Worm (Caenorhabditis elegans) whole organism, mixed stage, embryonic: ENCODE measurements around the gene cyp-13A10.

Source experiments
- M03D4.4 ChIP-seq: sonication (generic microtip); optimal IDR thresholded peaks from 2 replicates; lab custom pipeline; 2017; ENCODE audit warnings: mild to moderate bottlenecking, missing genetic modification characterization, missing compliant biosample characterization
- bed-3 ChIP-seq: fragments of 200-800 bp; sonication (Bioruptor generic); optimal IDR thresholded peaks from 3 replicates; lab custom pipeline; 2018; ENCODE audit warnings: mild to moderate bottlenecking, missing genetic modification characterization, moderate library complexity, missing compliant biosample characterization
- blmp-1 ChIP-seq: fragments of 150-350 bp; optimal IDR thresholded peaks from 2 replicates; lab custom pipeline; 2014; ENCODE audit warnings: missing biosample characterization, missing genetic modification characterization
- ceh-39 ChIP-seq: fragments of 150-350 bp; optimal IDR thresholded peaks from 2 replicates; lab custom pipeline; 2014; ENCODE audit warnings: missing biosample characterization, missing genetic modification characterization
- ceh-43 ChIP-seq: fragments of 200-800 bp; sonication (Bioruptor generic); optimal IDR thresholded peaks from 2 replicates; lab custom pipeline; 2018; ENCODE audit warnings: mild to moderate bottlenecking, missing genetic modification characterization, moderate library complexity, missing compliant biosample characterization
- ceh-83 ChIP-seq: fragments of 200-800 bp; sonication (Bioruptor generic); optimal IDR thresholded peaks from 2 replicates; lab custom pipeline; 2018; ENCODE audit warnings: mild to moderate bottlenecking, missing genetic modification characterization, missing compliant biosample characterization
- ces-1 ChIP-seq: fragments of 150-350 bp; optimal IDR thresholded peaks from 2 replicates; lab custom pipeline; 2014; ENCODE audit warnings: missing biosample characterization, missing genetic modification reagents, missing genetic modification characterization
- cnd-1 ChIP-seq: fragments of 200-800 bp; sonication (Bioruptor generic); optimal IDR thresholded peaks from 2 replicates; lab custom pipeline; 2018; ENCODE audit warnings: mild to moderate bottlenecking, missing genetic modification characterization, missing compliant biosample characterization
- drap-1 ChIP-seq: fragments of 200-800 bp; sonication (Bioruptor generic); optimal IDR thresholded peaks from 3 replicates; lab custom pipeline; 2018; ENCODE audit warnings: mild to moderate bottlenecking, missing genetic modification characterization, missing compliant biosample characterization
- elt-1 ChIP-seq: sonication (generic microtip); optimal IDR thresholded peaks from 2 replicates; lab custom pipeline; 2017; ENCODE audit warnings: missing genetic modification characterization, mild to moderate bottlenecking, missing compliant biosample characterization, antibody characterized with exemption, moderate library complexity, borderline replicate concordance; ENCODE audit not compliant: insufficient read depth
- elt-3 ChIP-seq: fragments of 150-350 bp; optimal IDR thresholded peaks from 2 replicates; lab custom pipeline; 2014; ENCODE audit warnings: missing biosample characterization, missing genetic modification characterization
- ham-2 ChIP-seq: fragments of 200-800 bp; sonication (Bioruptor generic); optimal IDR thresholded peaks from 2 replicates; lab custom pipeline; 2018; ENCODE audit warnings: mild to moderate bottlenecking, missing genetic modification characterization, missing compliant biosample characterization
- hlh-1 ChIP-seq: fragments of 150-350 bp; optimal IDR thresholded peaks from 2 replicates; lab custom pipeline; 2014; ENCODE audit warnings: missing biosample characterization, missing genetic modification reagents, missing genetic modification characterization
- lin-13 ChIP-seq: fragments of 150-350 bp; optimal IDR thresholded peaks from 2 replicates; lab custom pipeline; 2014; ENCODE audit warnings: missing biosample characterization, missing genetic modification characterization
- lsy-2 ChIP-seq: fragments of 150-350 bp; optimal IDR thresholded peaks from 2 replicates; lab custom pipeline; 2014; ENCODE audit warnings: missing biosample characterization, missing genetic modification characterization
- mep-1 ChIP-seq: fragments of 150-350 bp; optimal IDR thresholded peaks from 2 replicates; lab custom pipeline; 2017; ENCODE audit warnings: missing biosample characterization, missing genetic modification reagents, missing genetic modification characterization, inconsistent platforms
- mls-2 ChIP-seq: sonication (generic microtip); optimal IDR thresholded peaks from 2 replicates; lab custom pipeline; 2016; ENCODE audit warnings: mild to moderate bottlenecking, missing genetic modification characterization, moderate library complexity, missing compliant biosample characterization
- nhr-12 ChIP-seq: fragments of 150-350 bp; optimal IDR thresholded peaks from 2 replicates; lab custom pipeline; 2014; ENCODE audit warnings: missing biosample characterization, missing genetic modification characterization
- nhr-2 ChIP-seq: fragments of 150-350 bp; optimal IDR thresholded peaks from 2 replicates; lab custom pipeline; 2014; ENCODE audit warnings: missing biosample characterization, missing genetic modification characterization
- nhr-28 ChIP-seq: fragments of 150-350 bp; optimal IDR thresholded peaks from 2 replicates; lab custom pipeline; 2014; ENCODE audit warnings: missing biosample characterization, missing genetic modification characterization
- pha-4 ChIP-seq: fragments of 150-350 bp; optimal IDR thresholded peaks from 2 replicates; lab custom pipeline; 2018; ENCODE audit warnings: missing biosample characterization, missing genetic modification reagents, missing genetic modification characterization
- sem-2 ChIP-seq: fragments of 200-800 bp; sonication (Bioruptor generic); optimal IDR thresholded peaks from 2 replicates; lab custom pipeline; 2018; ENCODE audit warnings: mild to moderate bottlenecking, missing genetic modification characterization, missing compliant biosample characterization
- snpc-4 ChIP-seq: fragments of 150-350 bp; optimal IDR thresholded peaks from 2 replicates; lab custom pipeline; 2014; ENCODE audit warnings: missing biosample characterization, missing genetic modification characterization
- sptf-1 ChIP-seq: sonication (generic microtip); optimal IDR thresholded peaks from 2 replicates; lab custom pipeline; 2017; ENCODE audit warnings: mild to moderate bottlenecking, missing genetic modification characterization, moderate library complexity, missing compliant biosample characterization
- tbx-8 ChIP-seq: fragments of 200-800 bp; sonication (Bioruptor generic); optimal IDR thresholded peaks from 2 replicates; lab custom pipeline; 2018; ENCODE audit warnings: mild to moderate bottlenecking, missing genetic modification characterization, moderate library complexity, missing compliant biosample characterization
- unc-120 ChIP-seq: sonication (generic microtip); optimal IDR thresholded peaks from 2 replicates; lab custom pipeline; 2017; ENCODE audit warnings: missing genetic modification characterization, missing compliant biosample characterization; ENCODE audit not compliant: poor library complexity, severe bottlenecking
- unc-62 ChIP-seq: fragments of 150-350 bp; optimal IDR thresholded peaks from 2 replicates; lab custom pipeline; 2014; ENCODE audit warnings: missing biosample characterization, missing genetic modification reagents, missing genetic modification characterization
- zip-8 ChIP-seq: fragments of 150-350 bp; optimal IDR thresholded peaks from 2 replicates; lab custom pipeline; 2014; ENCODE audit warnings: missing biosample characterization, missing genetic modification characterization

The cyp-13A10 gene

ce11 chrII:9644940-9645634 lies 17.6 kb downstream of the cyp-13A10 start:
- no peak for TF ChIP-seq ceh-43 (GFP tag; lab: Kevin White, UChicago)
- TF ChIP-seq ceh-83 (GFP tag; lab: Kevin White, UChicago): no peak
- no peak for TF ChIP-seq nhr-2
- TF ChIP-seq mep-1 (tag; lab: Kevin White, UChicago): no peak
- TF ChIP-seq mls-2: no peak
- TF ChIP-seq pha-4: no peak
- TF ChIP-seq hlh-1 (tag; lab: Kevin White, UChicago): no peak
- TF ChIP-seq unc-62 (GFP tag; lab: Kevin White, UChicago): peak; percentile 87
- TF ChIP-seq zip-8 (tag; lab: Kevin White, UChicago): no peak
- TF ChIP-seq blmp-1 (tag; lab: Kevin White, UChicago): no peak
- peak; percentile 95 for TF ChIP-seq elt-1 (tag; lab: Kevin White, UChicago)
- TF ChIP-seq snpc-4 (tag; lab: Kevin White, UChicago): no peak
- TF ChIP-seq sem-2 (GFP tag; lab: Kevin White, UChicago): no peak
- no peak for TF ChIP-seq tbx-8 (GFP tag; lab: Kevin White, UChicago)
- TF ChIP-seq ham-2 (GFP tag; lab: Kevin White, UChicago): peak; percentile 87

- TF ChIP-seq mep-1 (tag; lab: Kevin White, UChicago) (no peak), nhr-2 (peak; percentile 94), ceh-83 (GFP tag; lab: Kevin White, UChicago) (no peak)
Observed at ce11 chrII:9644438-9644837, 18.2 kb downstream of the cyp-13A10 start, which contains the start of gene fzr-1. Gene fzr-1, minus strand, starts transcription at chrII:9644466.

ce11 chrII:9636300-9636699 lies 26.4 kb downstream of the cyp-13A10 start, which contains the start of gene ZK1307.7:
Gene ZK1307.7, plus strand, starts transcription at chrII:9636600.
- TF ChIP-seq cnd-1 (tag; lab: Kevin White, UChicago): no peak
- no peak for TF ChIP-seq nhr-12 (tag; lab: Kevin White, UChicago)
- TF ChIP-seq drap-1 (GFP tag; lab: Kevin White, UChicago): no peak
- no peak for TF ChIP-seq unc-62 (GFP tag; lab: Kevin White, UChicago)
- no peak for TF ChIP-seq zip-8 (tag; lab: Kevin White, UChicago)
- TF ChIP-seq M03D4.4: no peak
- no peak for TF ChIP-seq ceh-43 (GFP tag; lab: Kevin White, UChicago)
- no peak for TF ChIP-seq lin-13 (tag; lab: Kevin White, UChicago)
- TF ChIP-seq sptf-1 (tag; lab: Kevin White, UChicago): no peak
- no peak for TF ChIP-seq pha-4
- TF ChIP-seq blmp-1 (tag; lab: Kevin White, UChicago): no peak
- TF ChIP-seq, all 35 proteins: peak for 0

DNA sequence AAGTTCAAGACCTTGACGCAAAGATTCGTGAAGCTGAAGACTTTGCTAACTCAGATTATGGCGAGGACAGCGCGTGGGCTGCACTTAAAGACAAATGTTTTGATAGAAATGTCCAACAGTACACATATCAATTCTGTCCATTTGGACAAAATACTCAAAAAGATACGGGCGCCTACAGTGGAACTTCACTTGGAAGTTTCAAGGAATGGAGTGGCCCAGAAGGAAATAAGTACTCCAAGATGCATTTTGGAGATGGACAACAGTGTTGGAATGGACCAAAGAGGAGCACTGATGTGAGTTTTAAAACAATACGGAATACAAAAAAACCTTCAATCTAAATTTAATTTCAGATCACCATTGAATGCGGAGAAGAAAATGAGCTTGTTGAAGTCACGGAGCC lies 36.8 kb downstream of the cyp-13A10 start:
- TF ChIP-seq unc-120 (tag; lab: Kevin White, UChicago) (no peak), lin-13 (tag; lab: Kevin White, UChicago) (no peak), drap-1 (GFP tag; lab: Kevin White, UChicago) (no peak), bed-3 (no peak), nhr-28 (tag; lab: Kevin White, UChicago) (no peak), elt-3 (tag; lab: Kevin White, UChicago) (no peak), ceh-39 (tag; lab: Kevin White, UChicago) (no peak), M03D4.4 (no peak), lsy-2 (tag; lab: Kevin White, UChicago) (no peak)

- peak; percentile 10 for TF ChIP-seq ces-1 (GFP tag; lab: Kevin White, UChicago)
- peak; percentile 8 for TF ChIP-seq mep-1 (tag; lab: Kevin White, UChicago)
- TF ChIP-seq lin-13 (tag; lab: Kevin White, UChicago): no peak
- no peak for TF ChIP-seq cnd-1 (tag; lab: Kevin White, UChicago)
- no peak for TF ChIP-seq zip-8 (tag; lab: Kevin White, UChicago)
Observed at ce11 chrII:9624110-9624695, 38.5 kb downstream of the cyp-13A10 start, which contains the start of the genes dnj-20 and ZK1307.8. Gene dnj-20, minus strand, starts transcription at chrII:9624176. Gene ZK1307.8, plus strand, starts transcription at chrII:9624613.
